Worm (Caenorhabditis elegans) whole organism, L2 larva: ENCODE results near the gene F31F7.1.

ENCODE experiments used
- R02D3.7 ChIP-seq: fragments of 150-350 bp; optimal IDR thresholded peaks from 2 replicates; lab custom pipeline; 2014; ENCODE audit warnings: missing biosample characterization, missing genetic modification characterization
- ZK546.5 ChIP-seq: sonication (generic microtip); optimal IDR thresholded peaks from 2 replicates; lab custom pipeline; 2017; ENCODE audit warnings: missing biosample characterization, missing genetic modification characterization
- aly-2 ChIP-seq: fragments of 150-350 bp; optimal IDR thresholded peaks from 2 replicates; lab custom pipeline; 2014; ENCODE audit warnings: missing biosample characterization, missing genetic modification characterization
- blmp-1 ChIP-seq: sonication (generic microtip); optimal IDR thresholded peaks from 2 replicates; lab custom pipeline; 2017; ENCODE audit warnings: missing genetic modification characterization, mild to moderate bottlenecking, missing compliant biosample characterization, antibody characterized with exemption, moderate library complexity; ENCODE audit not compliant: insufficient read depth
- ceh-82 ChIP-seq: fragments of 150-350 bp; optimal IDR thresholded peaks from 2 replicates; lab custom pipeline; 2014; ENCODE audit warnings: missing biosample characterization, missing genetic modification characterization
- lin-39 ChIP-seq: fragments of 150-350 bp; optimal IDR thresholded peaks from 2 replicates; lab custom pipeline; 2014; ENCODE audit warnings: missing biosample characterization, missing genetic modification reagents, missing genetic modification characterization
- lsy-2 ChIP-seq, 2 experiments: fragments of 150-350 bp in 1 of 2; sonication (generic microtip) in 1 of 2; optimal IDR thresholded peaks; 2 replicates each; lab custom pipeline; 2014 to 2017; ENCODE audit warnings: missing biosample characterization in 2 of 2, missing genetic modification characterization in 2 of 2
- nhr-11 ChIP-seq: fragments of 150-350 bp; optimal IDR thresholded peaks from 2 replicates; lab custom pipeline; 2014; ENCODE audit warnings: missing biosample characterization, missing genetic modification characterization
- nhr-12 ChIP-seq: fragments of 150-350 bp; optimal IDR thresholded peaks from 2 replicates; lab custom pipeline; 2014; ENCODE audit warnings: missing biosample characterization, missing genetic modification characterization
- nhr-23 ChIP-seq: fragments of 150-350 bp; optimal IDR thresholded peaks from 2 replicates; lab custom pipeline; 2014; ENCODE audit warnings: missing biosample characterization, missing genetic modification reagents, missing genetic modification characterization
- nhr-77 ChIP-seq: fragments of 150-350 bp; optimal IDR thresholded peaks from 2 replicates; lab custom pipeline; 2014; ENCODE audit warnings: missing biosample characterization, missing genetic modification characterization
- ztf-1 ChIP-seq: fragments of 200-800 bp; sonication (Bioruptor generic); conservative IDR thresholded peaks from 2 replicates; pipeline ENCODE4 v1.3.6; 2022; ENCODE audit warnings: missing genetic modification characterization, missing compliant biosample characterization

ce11 chrV:6239855-6240254, 36.4 kb upstream of the F31F7.1 start:
- TF ChIP-seq blmp-1 (peak; percentile 92), lin-39 (tag; lab: Kevin White, UChicago) (no peak), ztf-1 (no peak), R02D3.7 (no peak), lsy-2 (tag; optimal IDR thresholded peaks at IDR 0.05; lab: Kevin White, UChicago) (peak in 1 of 2 experiments; percentile 23), nhr-12 (no peak), ZK546.5 (no peak), nhr-23 (no peak), nhr-77 (tag; lab: Kevin White, UChicago) (no peak), nhr-11 (no peak), aly-2 (no peak), ceh-82 (tag; lab: Kevin White, UChicago) (no peak)
